Fruit fly (Drosophila melanogaster): Measurements from ENCODE around the gene 14-3-3epsilon.

Gene 14-3-3epsilon

DNA sequence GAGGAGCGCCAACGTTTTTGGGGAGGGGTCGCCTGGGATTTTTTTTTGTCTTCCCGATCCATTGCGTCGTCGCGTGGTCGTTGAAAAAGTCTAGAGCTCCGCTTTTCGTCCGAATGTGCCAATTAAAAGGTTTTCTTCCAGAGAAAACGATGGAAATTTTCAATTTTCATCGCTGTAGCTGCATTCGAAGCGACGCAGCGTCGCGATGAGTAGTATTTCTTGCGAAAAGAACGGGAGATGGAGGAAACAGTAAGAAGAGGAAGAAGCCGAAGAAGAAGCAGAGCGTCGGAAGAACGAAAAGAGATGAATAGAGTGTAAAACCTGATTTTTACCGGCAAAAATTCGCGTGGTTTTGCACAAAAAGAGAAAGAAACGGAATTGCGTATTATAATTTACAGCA lies 669 bp downstream of the 14-3-3epsilon start:
- TF ChIP-seq eg (GFP tag; IDR thresholded peaks at IDR 0.05) (0 out of 3 replicates have a peak, but pooled peaks have one; percentile 5), Eip78C (GFP tag) (peak; percentile 2), CG6163 (GFP tag; IDR thresholded peaks at IDR 0.05) (peak; percentile 15; the same call in 1 of the 3 replicates), OdsH (GFP tag; optimal IDR thresholded peaks at IDR 0.05) (no peak)

DNA sequence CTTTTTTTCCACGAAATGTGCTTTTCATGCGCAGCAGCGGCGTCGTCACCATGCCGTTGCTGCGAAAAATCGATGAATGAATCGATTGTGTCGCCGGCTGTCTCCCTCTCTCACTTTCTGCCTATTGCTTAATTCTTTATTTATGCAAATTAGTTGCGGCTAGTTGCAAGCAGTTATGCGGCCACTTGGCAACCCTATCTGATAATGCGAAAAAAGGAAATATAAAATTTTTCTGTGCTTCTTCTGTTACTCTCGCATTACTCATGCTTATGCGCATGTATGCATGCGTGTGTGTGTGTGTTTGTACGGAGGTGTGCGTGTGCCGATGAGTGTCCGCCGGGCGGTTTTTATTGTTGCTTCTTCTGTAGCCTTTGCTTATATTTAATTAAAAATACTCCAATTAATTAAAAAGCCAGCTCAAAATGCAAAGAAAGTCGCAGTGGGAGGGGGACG lies 1.4 kb downstream of the 14-3-3epsilon start:
- peak; percentile 16 for TF ChIP-seq vri (GFP tag; optimal IDR thresholded peaks at IDR 0.05)
- peak; percentile 4 for TF ChIP-seq CG11902 (GFP tag; optimal IDR thresholded peaks at IDR 0.05)
- TF ChIP-seq CG9139 (GFP tag; optimal IDR thresholded peaks at IDR 0.05) = no peak
- TF ChIP-seq Sox14 (GFP tag; optimal IDR thresholded peaks at IDR 0.05) = no peak
- TF ChIP-seq Hr39 (GFP tag; optimal IDR thresholded peaks at IDR 0.05) = peak; percentile 39
- no peak for TF ChIP-seq CG1621 (tag; optimal IDR thresholded peaks at IDR 0.05)
- no peak for TF ChIP-seq svp (GFP tag)
- TF ChIP-seq CG4318 (GFP tag; optimal IDR thresholded peaks at IDR 0.05) = no peak
- peak; percentile 49 for TF ChIP-seq lz (GFP tag; optimal IDR thresholded peaks at IDR 0.05)
- TF ChIP-seq Eip93F (GFP tag; optimal IDR thresholded peaks at IDR 0.05) = no peak
- TF ChIP-seq CG8319 (GFP tag; optimal IDR thresholded peaks at IDR 0.05) = no peak
- peak; percentile 18 for TF ChIP-seq CG10631 (GFP tag; optimal IDR thresholded peaks at IDR 0.05)
- TF ChIP-seq Hr4 (GFP tag; optimal IDR thresholded peaks at IDR 0.05) = peak; percentile 30
- TF ChIP-seq Eip78C (GFP tag) = peak; percentile 54
- no peak for TF ChIP-seq Lpt (GFP tag; optimal IDR thresholded peaks at IDR 0.05)
- TF ChIP-seq CG8119 (GFP tag; IDR thresholded peaks at IDR 0.05) = no peak; the same call in 1 of the 3 replicates
- peak; percentile 29 for TF ChIP-seq Sox102F (GFP tag; optimal IDR thresholded peaks at IDR 0.05)
- peak; percentile 44 for TF ChIP-seq esn (GFP tag; optimal IDR thresholded peaks at IDR 0.05)
- TF ChIP-seq CG6854 (GFP tag; optimal IDR thresholded peaks at IDR 0.05) = no peak
- peak; percentile 30 for TF ChIP-seq Sox15 (GFP tag; optimal IDR thresholded peaks at IDR 0.05)
- no peak for TF ChIP-seq fkh (GFP tag; optimal IDR thresholded peaks at IDR 0.05)
- TF ChIP-seq eg (GFP tag; IDR thresholded peaks at IDR 0.05) = peak; percentile 47; the same call in 1 of the 3 replicates
- TF ChIP-seq CG8632 (GFP tag; optimal IDR thresholded peaks at IDR 0.05) = peak; percentile 32
- TF ChIP-seq CG6276 (GFP tag; optimal IDR thresholded peaks at IDR 0.05) = peak; percentile 15
- no peak for TF ChIP-seq Smox (GFP tag; optimal IDR thresholded peaks at IDR 0.05)
- TF ChIP-seq achi (GFP tag; optimal IDR thresholded peaks at IDR 0.05) = peak; percentile 56
- peak; percentile 10 for TF ChIP-seq Ets96B (tag; optimal IDR thresholded peaks at IDR 0.05)
- peak; percentile 31 for TF ChIP-seq CG7368 (GFP tag; optimal IDR thresholded peaks at IDR 0.05)
- no peak for TF ChIP-seq fd59A (GFP tag; optimal IDR thresholded peaks at IDR 0.05)
- no peak for TF ChIP-seq net (GFP tag; optimal IDR thresholded peaks at IDR 0.05)
- TF ChIP-seq CG3919 (GFP tag; optimal IDR thresholded peaks at IDR 0.05) = peak; percentile 41
- no peak for TF ChIP-seq CG6808 (GFP tag; optimal IDR thresholded peaks at IDR 0.05)
- peak; percentile 40 for TF ChIP-seq pdm3 (GFP tag; optimal IDR thresholded peaks at IDR 0.05)
- TF ChIP-seq CG6163 (GFP tag; IDR thresholded peaks at IDR 0.05) = peak; percentile 68
- TF ChIP-seq dsx (GFP tag; optimal IDR thresholded peaks at IDR 0.05; ENCODE audit: poor library complexity, severe bottlenecking) = no peak
- TF ChIP-seq spab (GFP tag; optimal IDR thresholded peaks at IDR 0.05) = no peak
- peak; percentile 43 for TF ChIP-seq topi (GFP tag; optimal IDR thresholded peaks at IDR 0.05)
- TF ChIP-seq CG11762 (GFP tag; optimal IDR thresholded peaks at IDR 0.05; ENCODE audit: insufficient read depth) = no peak
- peak; percentile 11 for TF ChIP-seq dac (GFP tag; optimal IDR thresholded peaks at IDR 0.05)
- peak; percentile 53 for TF ChIP-seq Met (GFP tag; optimal IDR thresholded peaks at IDR 0.05)
- peak; percentile 14 for TF ChIP-seq Eip75B (GFP tag; optimal IDR thresholded peaks at IDR 0.05)
- TF ChIP-seq CG10669 (GFP tag; optimal IDR thresholded peaks at IDR 0.05) = peak; percentile 31
- peak; percentile 28; the same call in 1 of the 2 replicates for TF ChIP-seq CG15336 (GFP tag; IDR thresholded peaks at IDR 0.05)
- peak; percentile 3 for TF ChIP-seq acj6 (GFP tag; optimal IDR thresholded peaks at IDR 0.05)
- 0 out of 2 replicates have a peak, but pooled peaks have one; percentile 35 for TF ChIP-seq Gug (GFP tag; IDR thresholded peaks at IDR 0.05)
- TF ChIP-seq ss (GFP tag; optimal IDR thresholded peaks at IDR 0.05) = no peak
- TF ChIP-seq CG3032 (tag; optimal IDR thresholded peaks at IDR 0.05) = peak; percentile 5
- TF ChIP-seq salr (GFP tag; optimal IDR thresholded peaks at IDR 0.05) = no peak

Data from whole organism, prepupa.